Worm (Caenorhabditis elegans) whole organism, L1 larva: ENCODE data around the gene algn-12.

ENCODE experiments used
- aha-1 ChIP-seq: fragments of 150-350 bp; optimal IDR thresholded peaks from 2 replicates; lab custom pipeline; 2014; ENCODE audit warnings: missing biosample characterization, missing genetic modification characterization
- ama-1 ChIP-seq: fragments of 150-350 bp; optimal IDR thresholded peaks from 2 replicates; lab custom pipeline; 2014
- ceh-88 ChIP-seq: fragments of 200-800 bp; sonication (Bioruptor generic); IDR thresholded peaks from 2 replicates; pipeline ENCODE4 v1.3.6; 2022; ENCODE audit warnings: missing genetic modification characterization, missing compliant biosample characterization
- dpl-1 ChIP-seq, 3 experiments: fragments of 150-350 bp in 2 of 3; sonication (generic microtip) in 1 of 3; optimal IDR thresholded peaks; 2 replicates each; lab custom pipeline; 2014 to 2017; ENCODE audit warnings: missing biosample characterization in 3 of 3, missing genetic modification characterization in 3 of 3, missing genetic modification reagents in 3 of 3
- fkh-4 ChIP-seq: sonication (generic microtip); optimal IDR thresholded peaks from 2 replicates; lab custom pipeline; 2016; ENCODE audit warnings: missing compliant biosample characterization, missing genetic modification characterization, borderline replicate concordance
- fkh-8 ChIP-seq: sonication (generic microtip); optimal IDR thresholded peaks from 2 replicates; lab custom pipeline; 2016; ENCODE audit warnings: mild to moderate bottlenecking, missing genetic modification characterization, missing compliant biosample characterization
- nhr-28 ChIP-seq: fragments of 150-350 bp; optimal IDR thresholded peaks from 2 replicates; lab custom pipeline; 2014; ENCODE audit warnings: missing biosample characterization, missing genetic modification characterization
- nhr-85 ChIP-seq: sonication (generic microtip); peaks from one replicate; lab custom pipeline; 2016; ENCODE audit warnings: missing genetic modification characterization, inconsistent platforms, missing compliant biosample characterization
- nhr-90 ChIP-seq: sonication (generic microtip); optimal IDR thresholded peaks from 2 replicates; lab custom pipeline; 2016; ENCODE audit warnings: mild to moderate bottlenecking, missing genetic modification characterization, missing compliant biosample characterization; ENCODE audit not compliant: poor library complexity
- pqm-1 ChIP-seq: sonication (generic microtip); optimal IDR thresholded peaks from 3 replicates; lab custom pipeline; 2017; ENCODE audit warnings: missing biosample characterization, missing genetic modification characterization
- sptf-1 ChIP-seq: fragments of 150-350 bp; optimal IDR thresholded peaks from 2 replicates; lab custom pipeline; 2014; ENCODE audit warnings: missing biosample characterization, missing genetic modification characterization
- zip-4 ChIP-seq: fragments of 200-800 bp; sonication (Bioruptor generic); optimal IDR thresholded peaks from 2 replicates; lab custom pipeline; 2018; ENCODE audit warnings: mild to moderate bottlenecking, missing genetic modification characterization, moderate library complexity, missing compliant biosample characterization

DNA sequence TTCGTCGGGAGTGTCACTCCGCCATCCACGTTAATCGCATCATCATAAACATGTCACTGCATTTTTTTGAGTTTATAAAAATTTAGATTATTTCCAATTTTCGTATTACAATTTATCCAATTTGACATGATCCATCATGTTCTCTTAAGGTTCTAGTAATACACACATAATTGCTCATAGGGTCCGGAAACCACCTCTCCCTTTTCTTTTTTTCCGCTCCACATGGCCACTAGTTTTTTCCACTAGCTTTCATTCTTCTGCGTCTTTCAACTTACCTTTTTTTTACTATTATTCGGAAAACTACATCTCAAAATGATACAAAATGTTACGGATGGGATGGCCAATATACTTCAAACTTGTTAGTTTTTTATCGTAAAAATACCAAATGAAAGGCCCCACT is 49.1 kb upstream of the algn-12 start, which contains the start of gene Y97E10AL.1:
- TF ChIP-seq nhr-85 (tag; lab: Kevin White, UChicago) (no peak), nhr-90 (tag; lab: Kevin White, UChicago) (no peak), ceh-88 (no peak), ama-1 (lab: Kevin White, UChicago) (no peak), sptf-1 (tag; lab: Kevin White, UChicago) (no peak), nhr-28 (tag; lab: Kevin White, UChicago) (no peak), zip-4 (GFP tag; lab: Kevin White, UChicago) (no peak), fkh-4 (tag; lab: Kevin White, UChicago) (no peak), aha-1 (no peak), pqm-1 (no peak), fkh-8 (tag; lab: Kevin White, UChicago) (no peak), dpl-1 (GFP tag; optimal IDR thresholded peaks at IDR 0.05; lab: Kevin White, UChicago) (no peak)
